Worm (Caenorhabditis elegans): ENCODE data around the gene tat-1.

tat-1 gene

DNA sequence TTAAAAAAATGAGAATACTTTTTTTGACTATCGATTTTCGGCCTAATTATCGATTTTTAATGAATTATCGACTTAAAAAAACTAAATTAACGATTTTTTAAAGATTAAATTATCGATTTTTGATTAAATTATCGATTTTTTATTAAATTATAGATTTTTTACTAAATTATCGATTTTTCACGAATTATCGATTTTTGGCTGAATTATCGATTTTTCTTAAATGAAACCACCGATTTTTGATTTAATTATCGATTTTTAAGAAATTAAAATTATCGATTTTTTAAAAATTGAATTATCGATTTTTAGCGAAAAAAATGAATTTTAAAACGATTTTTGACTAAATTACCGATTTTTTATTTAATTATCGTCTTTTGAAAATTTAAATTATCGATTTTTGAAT, 9.8 kb downstream of the tat-1 start:
- peak; percentile 15 for TF ChIP-seq aha-1 (tag)
- no peak for TF ChIP-seq zip-2 (tag; optimal IDR thresholded peaks at IDR 0.05)
- TF ChIP-seq tra-1 (GFP tag; IDR thresholded peaks at IDR 0.05) = no peak
- TF ChIP-seq duxl-1 (tag; optimal IDR thresholded peaks at IDR 0.05; ENCODE audit: poor library complexity) = no peak
- TF ChIP-seq ceh-28 (tag; optimal IDR thresholded peaks at IDR 0.05) = peak; percentile 92
- TF ChIP-seq egl-43 (GFP tag; IDR thresholded peaks at IDR 0.05) = no peak
- no peak for TF ChIP-seq snpc-1.2 (GFP tag; IDR thresholded peaks at IDR 0.05)
- TF ChIP-seq ceh-20 (GFP tag; IDR thresholded peaks at IDR 0.05) = no peak
- no peak for TF ChIP-seq F10B5.3 (tag; optimal IDR thresholded peaks at IDR 0.05)
- no peak for TF ChIP-seq nhr-48 (tag; optimal IDR thresholded peaks at IDR 0.05)
- no peak for TF ChIP-seq skn-1 (tag; optimal IDR thresholded peaks at IDR 0.05)

ce11 chrIII:12411059-12411458, 10.5 kb downstream of the tat-1 start:
- TF ChIP-seq ceh-28 (tag; optimal IDR thresholded peaks at IDR 0.05) (peak; percentile 91), ceh-32 (tag; optimal IDR thresholded peaks at IDR 0.05; ENCODE audit: poor library complexity) (no peak)

ce11 chrIII:12410304-12410703, 11.2 kb downstream of the tat-1 start:
- TF ChIP-seq egl-27 (tag; optimal IDR thresholded peaks at IDR 0.05) (no peak), tag-97 (GFP tag; IDR thresholded peaks at IDR 0.05) (no peak), dmd-8 (GFP tag; IDR thresholded peaks at IDR 0.05) (no peak), ceh-28 (tag; optimal IDR thresholded peaks at IDR 0.05) (peak; percentile 88)

- TF ChIP-seq T26A8.4 (GFP tag; IDR thresholded peaks at IDR 0.05) (peak; percentile 53), unc-62 (GFP tag; optimal IDR thresholded peaks at IDR 0.05 in 1 of 2) (peak in 1 of 2 experiments; percentile 62), unc-62 (tag; optimal IDR thresholded peaks at IDR 0.05) (no peak), hlh-30 (tag; optimal IDR thresholded peaks at IDR 0.05; ENCODE audit: insufficient read depth) (peak; percentile 4), hif-1 (tag; optimal IDR thresholded peaks at IDR 0.05) (no peak), egl-43 (GFP tag; IDR thresholded peaks at IDR 0.05) (peak; percentile 83), daf-16 (GFP tag; optimal IDR thresholded peaks at IDR 0.05) (peak in 1 of 2 experiments; percentile 20), daf-16 (tag; optimal IDR thresholded peaks at IDR 0.05) (no peak), ces-1 (GFP tag; optimal IDR thresholded peaks at IDR 0.05) (no peak), ceh-28 (tag; optimal IDR thresholded peaks at IDR 0.05) (no peak), nhr-42 (GFP tag; IDR thresholded peaks at IDR 0.05) (0 out of 2 replicates have a peak, but pooled peaks have one; percentile 7), Y75B8A.6 (GFP tag; IDR thresholded peaks at IDR 0.05) (no peak), mes-2 (tag; optimal IDR thresholded peaks at IDR 0.05; ENCODE audit: poor library complexity, severe bottlenecking) (peak; percentile 61), dmd-8 (GFP tag; IDR thresholded peaks at IDR 0.05) (0 out of 2 replicates have a peak, but pooled peaks have one; percentile 50), tra-1 (GFP tag; IDR thresholded peaks at IDR 0.05) (0 out of 2 replicates have a peak, but pooled peaks have one; percentile 22), mdt-29 (GFP tag; IDR thresholded peaks at IDR 0.05) (0 out of 2 replicates have a peak, but pooled peaks have one; percentile 21), nhr-25 (tag; optimal IDR thresholded peaks at IDR 0.05; ENCODE audit: borderline replicate concordance, insufficient read depth) (no peak), nhr-41 (GFP tag; IDR thresholded peaks at IDR 0.05) (no peak), lsy-2 (tag; optimal IDR thresholded peaks at IDR 0.05) (no peak), vab-7 (GFP tag; IDR thresholded peaks at IDR 0.05) (peak; percentile 59), ceh-32 (tag; optimal IDR thresholded peaks at IDR 0.05; ENCODE audit: poor library complexity) (no peak), ama-1 (optimal IDR thresholded peaks at IDR 0.05) (no peak), mdl-1 (tag; optimal IDR thresholded peaks at IDR 0.05) (no peak), gei-8 (GFP tag; optimal IDR thresholded peaks at IDR 0.05) (no peak), zag-1 (tag; optimal IDR thresholded peaks at IDR 0.05) (no peak), php-3 (GFP tag; IDR thresholded peaks at IDR 0.05) (no peak), lin-38 (GFP tag; IDR thresholded peaks at IDR 0.05) (peak; percentile 72), daf-8 (GFP tag; IDR thresholded peaks at IDR 0.05) (no peak), hlh-11 (tag; optimal IDR thresholded peaks at IDR 0.05) (no peak), nhr-111 (GFP tag; optimal IDR thresholded peaks at IDR 0.05) (no peak), lim-7 (GFP tag; IDR thresholded peaks at IDR 0.05) (peak; percentile 75), nhr-6 (tag; optimal IDR thresholded peaks at IDR 0.05) (no peak), ZK546.5 (tag; optimal IDR thresholded peaks at IDR 0.05) (no peak), snpc-1.2 (GFP tag; IDR thresholded peaks at IDR 0.05) (peak; percentile 37; the same call in 1 of the 2 replicates), nhr-77 (tag; optimal IDR thresholded peaks at IDR 0.05) (no peak), madf-5 (GFP tag; IDR thresholded peaks at IDR 0.05) (peak in 1 of 2 experiments; percentile 59; a peak in 1 of 4 replicates)
These were observed 21.8 kb downstream of the tat-1 start for ce11 chrIII:12399709-12400108.
